Worm (Caenorhabditis elegans): ENCODE measurements around the gene F11C7.2.

DNA sequence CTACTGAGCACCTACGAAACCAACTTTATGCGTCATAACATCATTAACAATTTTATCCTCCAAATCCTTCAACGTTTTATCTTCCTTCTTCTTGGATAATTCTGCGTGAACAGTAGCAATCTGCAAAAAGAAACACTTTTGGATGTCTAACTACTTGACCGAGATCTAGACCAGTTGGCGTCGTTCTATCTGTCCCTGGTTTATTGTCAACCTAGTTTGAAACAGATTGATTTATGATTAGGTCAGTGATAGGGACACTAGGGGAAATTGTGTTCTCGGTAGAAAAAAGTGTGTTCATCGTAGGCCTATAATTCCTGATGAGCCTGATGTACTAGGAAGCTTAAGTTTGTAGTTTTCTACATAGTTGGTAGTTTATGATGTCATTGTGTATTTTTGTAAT is 22.7 kb upstream of the F11C7.2 start:
- TF ChIP-seq unc-62 (GFP tag; optimal IDR thresholded peaks at IDR 0.05): peak; percentile 64
- TF ChIP-seq pha-4 (tag; optimal IDR thresholded peaks at IDR 0.05): no peak
- TF ChIP-seq ham-2 (GFP tag; optimal IDR thresholded peaks at IDR 0.05): no peak
- no peak for TF ChIP-seq nhr-28 (tag; optimal IDR thresholded peaks at IDR 0.05)
- TF ChIP-seq ztf-11 (tag; optimal IDR thresholded peaks at IDR 0.05): no peak
- TF ChIP-seq nhr-237 (tag; optimal IDR thresholded peaks at IDR 0.05): no peak
- TF ChIP-seq ceh-39 (tag; optimal IDR thresholded peaks at IDR 0.05): no peak
- no peak for TF ChIP-seq snpc-4 (tag; optimal IDR thresholded peaks at IDR 0.05)
- TF ChIP-seq elt-1 (tag; optimal IDR thresholded peaks at IDR 0.05; ENCODE audit: borderline replicate concordance, insufficient read depth): no peak
- no peak for TF ChIP-seq lin-13 (tag; optimal IDR thresholded peaks at IDR 0.05)
- no peak for TF ChIP-seq ces-1 (GFP tag; optimal IDR thresholded peaks at IDR 0.05)
- no peak for TF ChIP-seq zip-8 (tag; optimal IDR thresholded peaks at IDR 0.05)
- TF ChIP-seq elt-3 (tag; optimal IDR thresholded peaks at IDR 0.05): no peak

Data from whole organism, mixed stage, embryonic.